Fruit fly (Drosophila melanogaster) whole organism, embryonic: Measurements from ENCODE around the gene CG6766.

Experiments used
- B-H1 ChIP-seq: fragments of 200-800 bp; sonication (Bioruptor generic); IDR thresholded peaks from 3 replicates; pipeline ENCODE4 v1.3.6; 2022; ENCODE audit warnings: missing biosample characterization, missing genetic modification characterization
- Bgb ChIP-seq: fragments of 200-800 bp; sonication (Bioruptor generic); IDR thresholded peaks from 2 replicates; pipeline ENCODE4 v1.3.6; 2022; ENCODE audit warnings: missing biosample characterization, missing genetic modification characterization; ENCODE audit not compliant: partially characterized antibody
- Blimp-1 ChIP-seq: fragments of 200-800 bp; sonication (Bioruptor generic); optimal IDR thresholded peaks from 3 replicates; lab custom pipeline; 2018; ENCODE audit warnings: missing biosample characterization, missing genetic modification characterization, mild to moderate bottlenecking, moderate library complexity, missing genetic modification reagents
- CG12219 ChIP-seq: fragments of 200-800 bp; sonication (Bioruptor generic); optimal IDR thresholded peaks from 3 replicates; lab custom pipeline; 2018; ENCODE audit warnings: missing biosample characterization, mild to moderate bottlenecking, missing genetic modification characterization
- CG12236 ChIP-seq: fragments of 200-800 bp; sonication (Bioruptor generic); optimal IDR thresholded peaks from 2 replicates; lab custom pipeline; 2016; ENCODE audit warnings: missing biosample characterization, missing genetic modification characterization
- CG12659 ChIP-seq: fragments of 200-800 bp; sonication (Bioruptor generic); optimal IDR thresholded peaks from 3 replicates; lab custom pipeline; 2017; ENCODE audit warnings: mild to moderate bottlenecking, missing biosample characterization, missing genetic modification reagents, missing genetic modification characterization
- CG13123 ChIP-seq: fragments of 200-800 bp; sonication (Bioruptor generic); optimal IDR thresholded peaks from 2 replicates; lab custom pipeline; 2016; ENCODE audit warnings: missing biosample characterization, missing genetic modification characterization
- CG13287 ChIP-seq: fragments of 200-800 bp; sonication (Bioruptor generic); IDR thresholded peaks from 2 replicates; pipeline ENCODE4 v1.3.6; 2022; ENCODE audit warnings: missing biosample characterization, missing genetic modification characterization; ENCODE audit not compliant: partially characterized antibody
- CG14050 ChIP-seq: fragments of 200-800 bp; sonication (Bioruptor generic); IDR thresholded peaks from 3 replicates; pipeline ENCODE4 v1.3.6; 2022; ENCODE audit warnings: missing biosample characterization, missing genetic modification characterization
- CG14441 ChIP-seq: fragments of 200-800 bp; sonication (Bioruptor generic); IDR thresholded peaks from 2 replicates; pipeline ENCODE4 v1.3.6; 2022; ENCODE audit warnings: missing biosample characterization, missing genetic modification characterization
- CG14710 ChIP-seq: fragments of 200-800 bp; sonication (Bioruptor generic); optimal IDR thresholded peaks from 3 replicates; lab custom pipeline; 2019; ENCODE audit warnings: missing biosample characterization, mild to moderate bottlenecking, missing genetic modification characterization, moderate library complexity
- CG15514 ChIP-seq: fragments of 200-800 bp; sonication (Bioruptor generic); optimal IDR thresholded peaks from 3 replicates; lab custom pipeline; 2017; ENCODE audit warnings: missing biosample characterization, missing genetic modification characterization, mild to moderate bottlenecking, moderate library complexity, missing genetic modification reagents
- CG17361 ChIP-seq: fragments of 200-800 bp; sonication (Bioruptor generic); IDR thresholded peaks from 3 replicates; pipeline ENCODE4 v1.3.6; 2022; ENCODE audit warnings: missing biosample characterization, missing genetic modification characterization
- CG17912 ChIP-seq: fragments of 200-800 bp; sonication (Bioruptor generic); optimal IDR thresholded peaks from 2 replicates; lab custom pipeline; 2018; ENCODE audit warnings: missing biosample characterization, mild to moderate bottlenecking, missing genetic modification characterization
- CG18764 ChIP-seq: fragments of 200-800 bp; sonication (Bioruptor generic); optimal IDR thresholded peaks from 3 replicates; lab custom pipeline; 2016; ENCODE audit warnings: missing biosample characterization, missing genetic modification characterization
- CG30020 ChIP-seq: fragments of 200-800 bp; optimal IDR thresholded peaks from 2 replicates; lab custom pipeline; 2019; ENCODE audit warnings: missing biosample characterization, mild to moderate bottlenecking, missing genetic modification characterization, moderate library complexity
- CG3281 ChIP-seq: fragments of 200-800 bp; sonication (Bioruptor generic); optimal IDR thresholded peaks from 3 replicates; lab custom pipeline; 2017; ENCODE audit warnings: missing biosample characterization, mild to moderate bottlenecking, missing genetic modification characterization
- CG4328 ChIP-seq: fragments of 200-800 bp; sonication (Bioruptor generic); optimal IDR thresholded peaks from 3 replicates; lab custom pipeline; 2017; ENCODE audit warnings: missing biosample characterization, missing genetic modification reagents, missing genetic modification characterization
- CG4404 ChIP-seq: fragments of 200-800 bp; sonication (Bioruptor generic); IDR thresholded peaks from 2 replicates; pipeline ENCODE4 v1.3.6; 2022; ENCODE audit warnings: missing biosample characterization, missing genetic modification characterization
- CG4617 ChIP-seq: fragments of 200-800 bp; sonication (Bioruptor generic); optimal IDR thresholded peaks from 3 replicates; lab custom pipeline; 2016; ENCODE audit warnings: missing biosample characterization, missing genetic modification characterization, borderline replicate concordance
- CG7987 ChIP-seq: fragments of 200-800 bp; sonication (Bioruptor generic); optimal IDR thresholded peaks from 2 replicates; lab custom pipeline; 2018; ENCODE audit warnings: missing biosample characterization, mild to moderate bottlenecking, missing genetic modification characterization, moderate library complexity
- CG8089 ChIP-seq: fragments of 200-800 bp; sonication (Bioruptor generic); optimal IDR thresholded peaks from 3 replicates; lab custom pipeline; 2016; ENCODE audit warnings: missing biosample characterization, missing genetic modification characterization
- CG9437 ChIP-seq: fragments of 200-800 bp; sonication (Bioruptor generic); optimal IDR thresholded peaks from 2 replicates; lab custom pipeline; 2018; ENCODE audit warnings: missing biosample characterization, mild to moderate bottlenecking, missing genetic modification characterization
- CG9932 ChIP-seq: fragments of 200-800 bp; sonication (Bioruptor generic); IDR thresholded peaks from 2 replicates; pipeline ENCODE4 v1.3.6; 2022; ENCODE audit warnings: missing biosample characterization, missing genetic modification characterization
- Dp ChIP-seq: fragments of 200-800 bp; sonication (Bioruptor generic); optimal IDR thresholded peaks from 2 replicates; lab custom pipeline; 2018; ENCODE audit warnings: missing biosample characterization, mild to moderate bottlenecking, missing genetic modification characterization, moderate library complexity
- HHEX ChIP-seq: fragments of 200-800 bp; sonication (Bioruptor generic); optimal IDR thresholded peaks from 3 replicates; lab custom pipeline; 2017; ENCODE audit warnings: missing biosample characterization, mild to moderate bottlenecking, missing genetic modification characterization, missing genetic modification reagents
- Hey ChIP-seq: fragments of 200-800 bp; sonication (Bioruptor generic); optimal IDR thresholded peaks from 3 replicates; lab custom pipeline; 2018; ENCODE audit warnings: missing biosample characterization, mild to moderate bottlenecking, missing genetic modification characterization
- Hmx ChIP-seq: fragments of 200-800 bp; sonication (Bioruptor generic); optimal IDR thresholded peaks from 2 replicates; lab custom pipeline; 2016; ENCODE audit warnings: missing biosample characterization, missing genetic modification characterization
- Hsf ChIP-seq: fragments of 200-800 bp; sonication (Bioruptor generic); optimal IDR thresholded peaks from 3 replicates; lab custom pipeline; 2016; ENCODE audit warnings: missing biosample characterization, missing genetic modification characterization
- Med ChIP-seq: fragments of 200-800 bp; sonication (Bioruptor generic); peaks from one replicate; lab custom pipeline; 2016; ENCODE audit warnings: missing biosample characterization, missing genetic modification characterization, mild to moderate bottlenecking, inconsistent platforms, moderate library complexity
- Meics ChIP-seq: fragments of 200-800 bp; sonication (Bioruptor generic); optimal IDR thresholded peaks from 2 replicates; lab custom pipeline; 2017; ENCODE audit warnings: missing biosample characterization, mild to moderate bottlenecking, missing genetic modification characterization
- NC2α ChIP-seq: fragments of 200-800 bp; sonication (Bioruptor generic); optimal IDR thresholded peaks from 2 replicates; lab custom pipeline; 2016; ENCODE audit warnings: missing biosample characterization, missing genetic modification characterization
- NFAT ChIP-seq: fragments of 200-800 bp; sonication (Bioruptor generic); IDR thresholded peaks from 2 replicates; pipeline ENCODE4 v1.3.6; 2022; ENCODE audit warnings: missing biosample characterization, missing genetic modification characterization
- Oaz ChIP-seq: fragments of 200-800 bp; sonication (Bioruptor generic); IDR thresholded peaks from 2 replicates; pipeline ENCODE4 v1.3.6; 2022; ENCODE audit warnings: missing biosample characterization, missing genetic modification characterization
- Rfx ChIP-seq: fragments of 200-800 bp; sonication (Bioruptor generic); IDR thresholded peaks from 2 replicates; pipeline ENCODE4 v1.3.6; 2022; ENCODE audit warnings: missing biosample characterization, missing genetic modification characterization
- Sin3A ChIP-seq: fragments of >200 bp; optimal IDR thresholded peaks from 2 replicates; lab custom pipeline; 2018
- Six4 ChIP-seq: fragments of 200-800 bp; sonication (Bioruptor generic); optimal IDR thresholded peaks from 2 replicates; lab custom pipeline; 2016; ENCODE audit warnings: missing biosample characterization, missing genetic modification characterization
- Sry-δ ChIP-seq: fragments of 200-800 bp; sonication (Bioruptor generic); optimal IDR thresholded peaks from 2 replicates; lab custom pipeline; 2016; ENCODE audit warnings: missing biosample characterization, missing genetic modification characterization
- Tbp ChIP-seq: fragments of >200 bp; optimal IDR thresholded peaks from 2 replicates; lab custom pipeline; 2018; ENCODE audit warnings: missing biosample characterization, missing genetic modification characterization
- cas ChIP-seq: fragments of 200-800 bp; sonication (Bioruptor generic); IDR thresholded peaks from 2 replicates; pipeline ENCODE4 v1.3.6; 2022; ENCODE audit warnings: missing biosample characterization, missing genetic modification characterization
- en ChIP-seq: fragments of 200-800 bp; sonication (Bioruptor generic); optimal IDR thresholded peaks from 2 replicates; lab custom pipeline; 2016; ENCODE audit warnings: missing biosample characterization, missing genetic modification characterization
- fd96Cb ChIP-seq: fragments of 200-800 bp; sonication (Bioruptor generic); optimal IDR thresholded peaks from 2 replicates; lab custom pipeline; 2018; ENCODE audit warnings: missing biosample characterization, mild to moderate bottlenecking, missing genetic modification characterization, moderate library complexity
- kni ChIP-seq: fragments of 200-800 bp; sonication (Bioruptor generic); optimal IDR thresholded peaks from 3 replicates; lab custom pipeline; 2017; ENCODE audit warnings: mild to moderate bottlenecking, missing biosample characterization, missing genetic modification reagents, missing genetic modification characterization
- lab ChIP-seq: fragments of 200-800 bp; sonication (Bioruptor generic); optimal IDR thresholded peaks from 3 replicates; lab custom pipeline; 2017; ENCODE audit warnings: missing biosample characterization, missing genetic modification characterization, mild to moderate bottlenecking, moderate library complexity, missing genetic modification reagents
- lbe ChIP-seq: fragments of 200-800 bp; sonication (Bioruptor generic); optimal IDR thresholded peaks from 2 replicates; lab custom pipeline; 2016; ENCODE audit warnings: missing biosample characterization, mild to moderate bottlenecking, missing genetic modification characterization
- phol ChIP-seq: fragments of 200-800 bp; sonication (Bioruptor generic); optimal IDR thresholded peaks from 3 replicates; lab custom pipeline; 2018; ENCODE audit warnings: missing biosample characterization, mild to moderate bottlenecking, missing genetic modification characterization, moderate library complexity
- rib ChIP-seq: fragments of 200-800 bp; sonication (Bioruptor generic); IDR thresholded peaks from 2 replicates; pipeline ENCODE4 v1.3.6; 2022; ENCODE audit warnings: missing biosample characterization, missing genetic modification characterization
- run ChIP-seq: fragments of 200-800 bp; sonication (Bioruptor generic); optimal IDR thresholded peaks from 3 replicates; lab custom pipeline; 2018; ENCODE audit warnings: missing biosample characterization, mild to moderate bottlenecking, missing genetic modification characterization
- scrt ChIP-seq: fragments of 200-800 bp; sonication (Bioruptor generic); optimal IDR thresholded peaks from 2 replicates; lab custom pipeline; 2018; ENCODE audit warnings: missing biosample characterization, mild to moderate bottlenecking, missing genetic modification characterization, moderate library complexity
- sens ChIP-seq: fragments of 200-800 bp; sonication (Bioruptor generic); peaks from one replicate; lab custom pipeline; 2016; ENCODE audit warnings: missing biosample characterization, missing genetic modification characterization
- stc ChIP-seq: fragments of 200-800 bp; sonication (Bioruptor generic); IDR thresholded peaks from 2 replicates; pipeline ENCODE4 v1.3.6; 2022; ENCODE audit warnings: missing biosample characterization, missing genetic modification characterization

The CG6766 gene

dm6 chr2L:11990458-11991065 lies 49.9 kb downstream of the CG6766 start, which contains the start of gene escl (continued):
- TF ChIP-seq CG4617 (GFP tag; lab: Kevin White, UChicago), result no peak
- TF ChIP-seq kni (GFP tag; lab: Kevin White, UChicago), result no peak
- no peak for TF ChIP-seq Sry-δ (GFP tag; lab: Kevin White, UChicago)
- TF ChIP-seq Hey (tag; lab: Kevin White, UChicago), result no peak
- no peak for TF ChIP-seq CG14441
- no peak for TF ChIP-seq HHEX (GFP tag; lab: Kevin White, UChicago)
- TF ChIP-seq B-H1 (GFP tag; lab: Robert Waterston, UW), result no peak
- no peak for TF ChIP-seq Bgb (GFP tag; lab: Robert Waterston, UW)
- TF ChIP-seq CG8089 (GFP tag; lab: Kevin White, UChicago), result no peak
- no peak for TF ChIP-seq scrt (GFP tag; lab: Kevin White, UChicago)
- TF ChIP-seq CG12659, result peak; percentile 18
- TF ChIP-seq CG14050 (GFP tag; lab: Robert Waterston, UW), result no peak
- peak; percentile 51 for TF ChIP-seq sens (GFP tag; lab: Kevin White, UChicago)
- no peak for TF ChIP-seq CG4328 (GFP tag; lab: Kevin White, UChicago)
- TF ChIP-seq run (tag; lab: Kevin White, UChicago), result no peak
- TF ChIP-seq Dp, result peak; percentile 61
- TF ChIP-seq Rfx, result no peak
- TF ChIP-seq CG30020 (tag; lab: Kevin White, UChicago), result no peak
- TF ChIP-seq NFAT (GFP tag; lab: Robert Waterston, UW), result 0 out of 2 replicates have a peak, but pooled peaks have one; percentile 9
- peak; percentile 50 for TF ChIP-seq CG13287
- TF ChIP-seq CG4404, result no peak
- no peak for TF ChIP-seq CG13123 (GFP tag; lab: Kevin White, UChicago)
- TF ChIP-seq CG9932, result peak; percentile 38
- TF ChIP-seq Oaz (GFP tag; lab: Robert Waterston, UW), result no peak
- TF ChIP-seq fd96Cb (tag; lab: Kevin White, UChicago), result no peak
- TF ChIP-seq CG17361 (GFP tag; lab: Robert Waterston, UW), result no peak
- TF ChIP-seq CG7987 (GFP tag; lab: Kevin White, UChicago), result no peak
- TF ChIP-seq NC2α (GFP tag; lab: Kevin White, UChicago), result no peak
- TF ChIP-seq Hmx (GFP tag; lab: Kevin White, UChicago), result no peak
- TF ChIP-seq en (GFP tag; lab: Kevin White, UChicago), result no peak
- no peak for TF ChIP-seq CG17912 (GFP tag; lab: Kevin White, UChicago)
- TF ChIP-seq cas (GFP tag; lab: Robert Waterston, UW), result no peak
- TF ChIP-seq CG18764 (GFP tag; lab: Kevin White, UChicago), result no peak
- no peak for TF ChIP-seq stc
- peak; percentile 94 for TF ChIP-seq CG3281 (GFP tag; lab: Kevin White, UChicago)
- no peak for TF ChIP-seq Meics
- TF ChIP-seq CG12236 (GFP tag; lab: Kevin White, UChicago), result no peak
- no peak for TF ChIP-seq CG14710 (tag; lab: Kevin White, UChicago)
- no peak for TF ChIP-seq Hsf (GFP tag; lab: Kevin White, UChicago)
- TF ChIP-seq lab, result no peak
- TF ChIP-seq Tbp (GFP tag; lab: Kevin White, UChicago), result no peak
- TF ChIP-seq CG15514 (GFP tag; lab: Kevin White, UChicago), result peak; percentile 4
- no peak for TF ChIP-seq lbe
- TF ChIP-seq Blimp-1 (GFP tag; lab: Kevin White, UChicago), result no peak
- TF ChIP-seq phol (tag; lab: Kevin White, UChicago), result no peak
- peak; percentile 71 for TF ChIP-seq Med (GFP tag; lab: Kevin White, UChicago)
- TF ChIP-seq Sin3A (lab: Kevin White, UChicago), result no peak
- no peak for TF ChIP-seq CG9437
- TF ChIP-seq CG12219 (GFP tag; lab: Kevin White, UChicago), result no peak
- no peak for TF ChIP-seq Six4
- TF ChIP-seq rib (GFP tag; lab: Robert Waterston, UW), result no peak
